Fruit fly (Drosophila melanogaster) whole organism, embryonic: ENCODE data around the gene sea.

Experiments
- Aef1 ChIP-seq: fragments of 200-800 bp; sonication (Bioruptor generic); IDR thresholded peaks from 3 replicates; pipeline ENCODE4 v1.3.6; 2022; ENCODE audit warnings: missing biosample characterization, missing genetic modification characterization
- Bdp1 ChIP-seq: fragments of 200-800 bp; sonication (Bioruptor generic); optimal IDR thresholded peaks from 3 replicates; lab custom pipeline; 2016; ENCODE audit warnings: missing biosample characterization, missing genetic modification characterization
- CG11247 ChIP-seq: fragments of 200-800 bp; sonication (Bioruptor generic); IDR thresholded peaks from 2 replicates; pipeline ENCODE4 v1.3.6; 2022; ENCODE audit warnings: missing biosample characterization, missing genetic modification characterization
- CG11456 ChIP-seq: fragments of 200-800 bp; sonication (Bioruptor generic); IDR thresholded peaks from 3 replicates; pipeline ENCODE4 v1.3.6; 2022; ENCODE audit warnings: missing biosample characterization, missing genetic modification characterization
- CG12071 ChIP-seq: fragments of 200-800 bp; sonication (Bioruptor generic); optimal IDR thresholded peaks from 3 replicates; lab custom pipeline; 2018; ENCODE audit warnings: missing biosample characterization, mild to moderate bottlenecking, missing genetic modification characterization
- CG12219 ChIP-seq: fragments of 200-800 bp; sonication (Bioruptor generic); optimal IDR thresholded peaks from 3 replicates; lab custom pipeline; 2018; ENCODE audit warnings: missing biosample characterization, mild to moderate bottlenecking, missing genetic modification characterization
- CG12299 ChIP-seq: fragments of 200-800 bp; sonication (Bioruptor generic); optimal IDR thresholded peaks from 2 replicates; lab custom pipeline; 2018; ENCODE audit warnings: missing biosample characterization, mild to moderate bottlenecking, missing genetic modification characterization
- CG12769 ChIP-seq: fragments of 200-800 bp; sonication (Bioruptor generic); optimal IDR thresholded peaks from 2 replicates; lab custom pipeline; 2019; ENCODE audit warnings: missing biosample characterization, mild to moderate bottlenecking, missing genetic modification characterization, moderate library complexity
- CG14860 ChIP-seq: fragments of 200-800 bp; sonication (Bioruptor generic); IDR thresholded peaks from 3 replicates; pipeline ENCODE4 v1.3.6; 2022; ENCODE audit warnings: missing biosample characterization, missing genetic modification characterization; ENCODE audit not compliant: partially characterized antibody
- CG17328 ChIP-seq: fragments of 200-800 bp; sonication (Bioruptor generic); IDR thresholded peaks from 2 replicates; pipeline ENCODE4 v1.3.6; 2022; ENCODE audit warnings: missing biosample characterization, missing genetic modification characterization
- CG17385 ChIP-seq: fragments of 200-800 bp; sonication (Bioruptor generic); optimal IDR thresholded peaks from 3 replicates; lab custom pipeline; 2018; ENCODE audit warnings: missing biosample characterization, mild to moderate bottlenecking, missing genetic modification characterization
- CG1792 ChIP-seq: fragments of 200-800 bp; sonication (Bioruptor generic); optimal IDR thresholded peaks from 2 replicates; lab custom pipeline; 2016; ENCODE audit warnings: missing biosample characterization, missing genetic modification characterization
- CG18599 ChIP-seq: fragments of 200-800 bp; sonication (Bioruptor generic); optimal IDR thresholded peaks from 3 replicates; lab custom pipeline; 2017; ENCODE audit warnings: missing biosample characterization, missing genetic modification characterization, mild to moderate bottlenecking, moderate library complexity, missing genetic modification reagents
- CG18764 ChIP-seq: fragments of 200-800 bp; sonication (Bioruptor generic); optimal IDR thresholded peaks from 3 replicates; lab custom pipeline; 2016; ENCODE audit warnings: missing biosample characterization, missing genetic modification characterization
- CG31441 ChIP-seq: fragments of 200-800 bp; sonication (Bioruptor generic); IDR thresholded peaks from 2 replicates; pipeline ENCODE4 v1.3.6; 2022; ENCODE audit warnings: missing biosample characterization, missing genetic modification characterization
- CG33557 ChIP-seq: fragments of 200-800 bp; sonication (Bioruptor generic); optimal IDR thresholded peaks from 2 replicates; lab custom pipeline; 2019; ENCODE audit warnings: missing biosample characterization, mild to moderate bottlenecking, missing genetic modification characterization, moderate library complexity
- CG34376 ChIP-seq: fragments of 200-800 bp; sonication (Bioruptor generic); optimal IDR thresholded peaks from 2 replicates; lab custom pipeline; 2018; ENCODE audit warnings: missing biosample characterization, mild to moderate bottlenecking, missing genetic modification characterization
- CG4617 ChIP-seq: fragments of 200-800 bp; sonication (Bioruptor generic); optimal IDR thresholded peaks from 3 replicates; lab custom pipeline; 2016; ENCODE audit warnings: missing biosample characterization, missing genetic modification characterization, borderline replicate concordance
- CG7745 ChIP-seq: fragments of 200-800 bp; sonication (Bioruptor generic); optimal IDR thresholded peaks from 2 replicates; lab custom pipeline; 2018; ENCODE audit warnings: missing biosample characterization, mild to moderate bottlenecking, missing genetic modification characterization, moderate library complexity
- CG9215 ChIP-seq: fragments of 200-800 bp; sonication (Bioruptor generic); IDR thresholded peaks from 2 replicates; pipeline ENCODE4 v1.3.6; 2022; ENCODE audit warnings: missing biosample characterization, missing genetic modification characterization
- Deaf1 ChIP-seq: fragments of 200-800 bp; optimal IDR thresholded peaks from 3 replicates; lab custom pipeline; 2019; ENCODE audit warnings: missing biosample characterization, mild to moderate bottlenecking, missing genetic modification characterization, moderate library complexity
- Doc3 ChIP-seq: fragments of 200-800 bp; sonication (Bioruptor generic); IDR thresholded peaks from 3 replicates; pipeline ENCODE4 v1.3.6; 2022; ENCODE audit warnings: missing biosample characterization, missing genetic modification characterization; ENCODE audit not compliant: partially characterized antibody
- E2f1 ChIP-seq: fragments of 200-800 bp; sonication (Bioruptor generic); IDR thresholded peaks from 2 replicates; pipeline ENCODE4 v1.3.6; 2022; ENCODE audit warnings: missing biosample characterization, missing genetic modification characterization
- Gug ChIP-seq: fragments of 200-800 bp; sonication (Bioruptor generic); IDR thresholded peaks from 4 replicates; pipeline ENCODE4 v1.3.6; 2022; ENCODE audit warnings: missing biosample characterization, missing genetic modification characterization
- HLHmδ ChIP-seq: fragments of 200-800 bp; sonication (Bioruptor generic); optimal IDR thresholded peaks from 2 replicates; lab custom pipeline; 2018; ENCODE audit warnings: missing biosample characterization, mild to moderate bottlenecking, missing genetic modification characterization, moderate library complexity
- Kr ChIP-seq: fragments of 200-800 bp; sonication (Bioruptor generic); optimal IDR thresholded peaks from 2 replicates; lab custom pipeline; 2017; ENCODE audit warnings: missing biosample characterization, mild to moderate bottlenecking, missing genetic modification characterization
- Mrtf ChIP-seq: fragments of 200-800 bp; sonication (Bioruptor generic); IDR thresholded peaks from 3 replicates; pipeline ENCODE4 v1.3.6; 2022; ENCODE audit warnings: missing biosample characterization, missing genetic modification characterization
- Ravus ChIP-seq: fragments of 200-800 bp; sonication (Bioruptor generic); IDR thresholded peaks from 2 replicates; pipeline ENCODE4 v1.3.6; 2022; ENCODE audit warnings: missing biosample characterization, missing genetic modification characterization
- Sox102F ChIP-seq: fragments of 200-800 bp; sonication (Bioruptor generic); optimal IDR thresholded peaks from 2 replicates; lab custom pipeline; 2018; ENCODE audit warnings: missing biosample characterization, mild to moderate bottlenecking, missing genetic modification characterization, moderate library complexity
- Ssrp ChIP-seq: fragments of 200-800 bp; sonication (Bioruptor generic); optimal IDR thresholded peaks from 2 replicates; lab custom pipeline; 2018; ENCODE audit warnings: missing biosample characterization, mild to moderate bottlenecking, missing genetic modification characterization, moderate library complexity
- Xbp1 ChIP-seq: fragments of 200-800 bp; sonication (Bioruptor generic); optimal IDR thresholded peaks from 3 replicates; lab custom pipeline; 2016; ENCODE audit warnings: missing biosample characterization, mild to moderate bottlenecking, missing genetic modification characterization
- al ChIP-seq: fragments of 200-800 bp; sonication (Bioruptor generic); IDR thresholded peaks from 2 replicates; pipeline ENCODE4 v1.3.6; 2022; ENCODE audit warnings: missing biosample characterization, missing genetic modification characterization
- bcd ChIP-seq: fragments of 200-800 bp; sonication (Bioruptor generic); optimal IDR thresholded peaks from 2 replicates; lab custom pipeline; 2017; ENCODE audit warnings: missing biosample characterization, mild to moderate bottlenecking, missing genetic modification characterization
- dan ChIP-seq: fragments of 200-800 bp; sonication (Bioruptor generic); IDR thresholded peaks from 2 replicates; pipeline ENCODE4 v1.3.6; 2022; ENCODE audit warnings: missing biosample characterization, missing genetic modification characterization
- dpn ChIP-seq, 2 experiments: fragments of 200-800 bp; sonication (Bioruptor generic); optimal IDR thresholded peaks; 3 replicates each; lab custom pipeline; 2016; ENCODE audit warnings: missing biosample characterization in 2 of 2, missing genetic modification characterization in 2 of 2
- ems ChIP-seq: fragments of 200-800 bp; sonication (Bioruptor generic); optimal IDR thresholded peaks from 3 replicates; lab custom pipeline; 2016; ENCODE audit warnings: missing biosample characterization, missing genetic modification characterization
- fd102C ChIP-seq: fragments of 200-800 bp; sonication (Bioruptor generic); optimal IDR thresholded peaks from 2 replicates; lab custom pipeline; 2018; ENCODE audit warnings: missing biosample characterization, mild to moderate bottlenecking, missing genetic modification characterization, moderate library complexity
- h ChIP-seq: fragments of >200 bp; optimal IDR thresholded peaks from 2 replicates; lab custom pipeline; 2017
- hth ChIP-seq: fragments of >200 bp; optimal IDR thresholded peaks from 2 replicates; lab custom pipeline; 2017; ENCODE audit warnings: inconsistent platforms
- inv ChIP-seq: fragments of 200-800 bp; sonication (Bioruptor generic); IDR thresholded peaks from 2 replicates; pipeline ENCODE4 v1.3.6; 2022; ENCODE audit warnings: missing biosample characterization, missing genetic modification characterization; ENCODE audit not compliant: partially characterized antibody
- lmd ChIP-seq: fragments of 200-800 bp; sonication (Bioruptor generic); IDR thresholded peaks from 2 replicates; pipeline ENCODE4 v1.3.6; 2022; ENCODE audit warnings: missing biosample characterization, missing genetic modification characterization
- otp ChIP-seq: fragments of 200-800 bp; sonication (Bioruptor generic); IDR thresholded peaks from 3 replicates; pipeline ENCODE4, ENCODE4 v1.3.6; 2022; ENCODE audit warnings: missing biosample characterization, missing genetic modification characterization
- peb ChIP-seq: fragments of 200-800 bp; sonication (Bioruptor generic); IDR thresholded peaks from 2 replicates; pipeline ENCODE4 v1.3.6; 2022; ENCODE audit warnings: missing biosample characterization, missing genetic modification characterization
- pum ChIP-seq: fragments of 200-800 bp; sonication (Bioruptor generic); optimal IDR thresholded peaks from 2 replicates; lab custom pipeline; 2016; ENCODE audit warnings: missing biosample characterization, missing genetic modification characterization
- salm ChIP-seq: fragments of 200-800 bp; sonication (Bioruptor generic); optimal IDR thresholded peaks from 2 replicates; lab custom pipeline; 2018; ENCODE audit warnings: missing biosample characterization, mild to moderate bottlenecking, missing genetic modification characterization
- shn ChIP-seq: fragments of 200-800 bp; sonication (Bioruptor generic); optimal IDR thresholded peaks from 3 replicates; lab custom pipeline; 2016; ENCODE audit warnings: missing biosample characterization, missing genetic modification characterization
- slp2 ChIP-seq: fragments of 200-800 bp; sonication (Bioruptor generic); optimal IDR thresholded peaks from 2 replicates; lab custom pipeline; 2016; ENCODE audit warnings: missing biosample characterization, missing genetic modification characterization
- trh ChIP-seq: fragments of 200-800 bp; sonication (Bioruptor generic); optimal IDR thresholded peaks from 2 replicates; lab custom pipeline; 2016; ENCODE audit warnings: missing biosample characterization, missing genetic modification characterization
- unpg ChIP-seq: fragments of 200-800 bp; sonication (Bioruptor generic); optimal IDR thresholded peaks from 3 replicates; lab custom pipeline; 2018; ENCODE audit warnings: missing biosample characterization, mild to moderate bottlenecking, missing genetic modification characterization, moderate library complexity
- zen2 ChIP-seq: fragments of 200-800 bp; sonication (Bioruptor generic); IDR thresholded peaks from 3 replicates; pipeline ENCODE4 v1.3.6; 2022; ENCODE audit warnings: missing biosample characterization, missing genetic modification characterization; ENCODE audit not compliant: partially characterized antibody

The sea gene

DNA sequence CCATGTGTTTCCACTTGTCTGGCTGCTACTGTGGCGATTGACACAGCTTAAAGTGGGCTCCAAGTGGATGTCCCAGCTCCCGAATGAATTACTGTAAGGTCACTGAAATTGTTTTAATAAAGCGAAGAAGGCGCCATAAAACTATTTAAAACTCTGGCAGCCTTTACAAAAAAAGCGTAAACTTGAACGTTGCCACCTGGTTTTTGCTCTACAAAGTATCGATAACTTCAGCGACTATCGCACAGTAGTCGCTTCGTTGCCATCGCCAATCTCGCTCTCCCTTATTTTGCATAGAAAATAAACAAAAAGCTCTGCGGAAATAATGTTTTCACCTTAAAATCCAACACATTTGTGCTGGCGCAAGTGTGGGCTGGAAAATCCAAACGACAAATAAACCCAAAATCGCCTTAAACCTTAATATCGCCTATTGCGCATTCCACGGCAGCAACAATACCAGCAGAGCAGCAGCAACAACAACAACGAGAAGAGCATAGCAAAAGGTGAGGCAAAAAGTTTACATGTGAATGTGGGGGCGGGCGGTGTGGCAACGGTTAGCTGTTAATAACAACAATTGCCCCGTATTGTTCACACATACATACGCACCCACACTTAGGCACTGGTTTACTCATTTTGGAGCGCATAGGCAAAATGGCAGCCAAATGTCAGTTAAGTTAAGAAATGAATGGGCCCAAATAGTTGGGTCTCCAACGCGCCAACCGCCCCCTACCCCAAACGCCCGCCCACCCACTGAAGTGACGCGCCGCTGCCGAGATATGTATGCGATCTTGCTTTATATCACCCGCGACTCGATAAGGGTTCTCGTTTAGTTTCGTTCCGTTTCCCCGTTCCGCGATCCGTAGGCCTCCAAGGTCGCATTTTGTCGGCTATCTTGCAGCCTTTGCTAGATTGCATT, 14.7 kb upstream of the sea start, which contains the start of gene wkd (continued):
- TF ChIP-seq h (lab: Kevin White, UChicago) (no peak), CG18764 (GFP tag; lab: Kevin White, UChicago) (no peak), unpg (GFP tag; lab: Kevin White, UChicago) (no peak), CG9215 (GFP tag; lab: Robert Waterston, UW) (no peak), Kr (GFP tag; lab: Kevin White, UChicago) (no peak), Aef1 (peak; percentile 67; the same call in 2 of the 3 replicates), zen2 (peak; percentile 72), CG14860 (GFP tag; lab: Robert Waterston, UW) (peak; percentile 70), otp (GFP tag; lab: Robert Waterston, UW) (no peak), Bdp1 (GFP tag; lab: Kevin White, UChicago) (no peak), ems (GFP tag; lab: Kevin White, UChicago) (no peak), Doc3 (GFP tag; lab: Robert Waterston, UW) (peak; percentile 86), bcd (GFP tag; lab: Kevin White, UChicago) (no peak), Deaf1 (tag; lab: Kevin White, UChicago) (no peak), lmd (GFP tag; lab: Robert Waterston, UW) (no peak), Sox102F (GFP tag; lab: Kevin White, UChicago) (no peak), al (no peak), CG12219 (GFP tag; lab: Kevin White, UChicago) (no peak), CG11456 (GFP tag; lab: Robert Waterston, UW) (no peak), dpn (GFP tag; optimal IDR thresholded peaks at IDR 0.05; lab: Kevin White, UChicago) (no peak), CG17328 (GFP tag; lab: Robert Waterston, UW) (no peak), dan (GFP tag; lab: Robert Waterston, UW) (no peak), pum (GFP tag; lab: Kevin White, UChicago) (no peak), E2f1 (GFP tag; lab: Robert Waterston, UW) (no peak), Ssrp (tag; lab: Kevin White, UChicago) (no peak), Ravus (no peak), CG1792 (no peak), slp2 (GFP tag; lab: Kevin White, UChicago) (no peak), Mrtf (GFP tag; lab: Robert Waterston, UW) (no peak), CG11247 (GFP tag; lab: Robert Waterston, UW) (no peak), Gug (GFP tag; lab: Robert Waterston, UW) (no peak), trh (GFP tag; lab: Kevin White, UChicago) (no peak), CG12299 (peak; percentile 39), CG12071 (GFP tag; lab: Kevin White, UChicago) (no peak), salm (tag; lab: Kevin White, UChicago) (no peak), HLHmδ (GFP tag; lab: Kevin White, UChicago) (no peak), hth (lab: Kevin White, UChicago) (no peak), CG7745 (tag; lab: Kevin White, UChicago) (no peak), CG31441 (GFP tag; lab: Robert Waterston, UW) (no peak), CG18599 (GFP tag; lab: Kevin White, UChicago) (no peak), inv (GFP tag; lab: Robert Waterston, UW) (peak; percentile 78), fd102C (GFP tag; lab: Kevin White, UChicago) (no peak), CG34376 (GFP tag; lab: Kevin White, UChicago) (peak; percentile 60), Xbp1 (no peak), peb (GFP tag; lab: Robert Waterston, UW) (no peak), CG17385 (GFP tag; lab: Kevin White, UChicago) (no peak), CG12769 (tag; lab: Kevin White, UChicago) (no peak), shn (GFP tag; lab: Kevin White, UChicago) (no peak), CG4617 (GFP tag; lab: Kevin White, UChicago) (peak; percentile 87), CG33557 (GFP tag; lab: Kevin White, UChicago) (no peak)
